Worm (Caenorhabditis elegans): ENCODE data around the gene F55A4.3.

- TF ChIP-seq nhr-11 (tag; optimal IDR thresholded peaks at IDR 0.05) (no peak), pqm-1 (tag; optimal IDR thresholded peaks at IDR 0.05) (no peak), nhr-25 (tag; optimal IDR thresholded peaks at IDR 0.05) (no peak), nhr-12 (tag; optimal IDR thresholded peaks at IDR 0.05) (no peak), ZK546.5 (tag; optimal IDR thresholded peaks at IDR 0.05) (no peak), unc-62 (GFP tag; optimal IDR thresholded peaks at IDR 0.05) (no peak), zag-1 (tag; optimal IDR thresholded peaks at IDR 0.05) (no peak), skn-1 (tag; optimal IDR thresholded peaks at IDR 0.05) (no peak), nhr-77 (tag; optimal IDR thresholded peaks at IDR 0.05) (no peak)
These were observed 13.4 kb upstream of the F55A4.3 start, which contains the start of gene F55A4.7 for ce11 chrX:1038347-1038746.

All from whole organism, L3 larva.